Worm (Caenorhabditis elegans): ENCODE measurements around the gene srv-16.

srv-16 gene

DNA sequence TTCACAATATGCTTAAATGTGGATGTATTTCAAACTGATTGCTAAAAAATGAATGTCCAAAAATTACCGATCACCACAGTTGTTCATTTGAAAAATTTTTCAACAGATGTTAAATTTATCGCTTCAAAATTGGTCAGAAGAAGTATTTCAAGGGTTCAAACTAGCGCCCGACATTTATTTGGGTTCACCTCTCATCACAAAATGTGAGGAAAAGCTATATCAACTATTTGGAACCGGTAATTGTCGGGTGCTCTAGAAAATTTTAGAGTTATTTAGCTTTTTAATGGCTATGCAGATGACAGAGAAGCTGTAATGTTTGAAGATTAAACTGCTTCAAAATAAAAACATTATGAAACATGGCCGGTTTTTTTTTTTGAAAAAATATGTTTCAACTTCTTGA, 27.4 kb upstream of the srv-16 start:
- TF ChIP-seq lin-15B (tag; optimal IDR thresholded peaks at IDR 0.05) (no peak), fkh-10 (GFP tag; optimal IDR thresholded peaks at IDR 0.05) (no peak), C16A3.4 (tag; optimal IDR thresholded peaks at IDR 0.05) (no peak), nhr-11 (tag; optimal IDR thresholded peaks at IDR 0.05) (no peak), nhr-76 (tag; optimal IDR thresholded peaks at IDR 0.05) (no peak), lin-13 (GFP tag; optimal IDR thresholded peaks at IDR 0.05) (no peak), snpc-4 (tag; optimal IDR thresholded peaks at IDR 0.05) (no peak), fkh-4 (tag; optimal IDR thresholded peaks at IDR 0.05; ENCODE audit: borderline replicate concordance) (no peak), aly-2 (tag; optimal IDR thresholded peaks at IDR 0.05) (no peak), lin-39 (tag; optimal IDR thresholded peaks at IDR 0.05) (no peak), ceh-88 (GFP tag; IDR thresholded peaks at IDR 0.05) (no peak), irx-1 (tag; optimal IDR thresholded peaks at IDR 0.05) (no peak), swsn-7 (tag; optimal IDR thresholded peaks at IDR 0.05) (no peak), tbx-2 (tag; optimal IDR thresholded peaks at IDR 0.05) (no peak), skn-1 (tag; optimal IDR thresholded peaks at IDR 0.05) (no peak), elt-3 (tag; optimal IDR thresholded peaks at IDR 0.05) (no peak)

DNA sequence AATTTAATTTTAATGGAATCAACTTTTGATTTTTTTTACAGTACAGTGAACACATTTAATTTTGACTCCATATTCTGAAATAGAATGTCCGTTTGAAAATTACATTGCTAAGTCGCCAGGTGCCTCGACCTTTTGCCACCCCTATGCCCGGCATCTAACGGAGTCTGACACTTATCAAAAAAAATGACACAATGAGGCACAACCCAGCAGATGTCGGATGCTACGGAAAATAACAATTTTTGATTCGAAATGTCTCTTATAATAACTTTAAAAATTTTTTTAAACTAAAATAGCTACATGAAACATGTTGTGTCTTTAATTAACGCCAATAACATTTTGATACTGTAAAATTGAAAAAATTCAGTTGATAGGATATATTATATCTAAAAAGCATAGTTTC, 21.6 kb upstream of the srv-16 start:
- TF ChIP-seq nhr-77 (tag; optimal IDR thresholded peaks at IDR 0.05) (no peak), grh-1 (GFP tag; IDR thresholded peaks at IDR 0.05) (no peak), sptf-1 (tag; optimal IDR thresholded peaks at IDR 0.05) (no peak), nhr-20 (tag; optimal IDR thresholded peaks at IDR 0.05) (no peak), egl-13 (tag; optimal IDR thresholded peaks at IDR 0.05) (no peak), ets-5 (GFP tag; IDR thresholded peaks at IDR 0.05) (no peak), mab-9 (GFP tag; IDR thresholded peaks at IDR 0.05) (no peak), snpc-4 (tag; optimal IDR thresholded peaks at IDR 0.05) (no peak), aly-2 (tag; optimal IDR thresholded peaks at IDR 0.05) (no peak), aha-1 (tag; optimal IDR thresholded peaks at IDR 0.05) (no peak), tlp-1 (tag; optimal IDR thresholded peaks at IDR 0.05) (no peak), mef-2 (tag; optimal IDR thresholded peaks at IDR 0.05) (no peak), nhr-28 (tag; optimal IDR thresholded peaks at IDR 0.05) (no peak), sox-4 (tag; optimal IDR thresholded peaks at IDR 0.05) (no peak), C34B4.2 (tag; optimal IDR thresholded peaks at IDR 0.05) (no peak), ztf-4 (tag; optimal IDR thresholded peaks at IDR 0.05) (no peak), nhr-237 (tag; optimal IDR thresholded peaks at IDR 0.05) (no peak), fkh-10 (GFP tag; optimal IDR thresholded peaks at IDR 0.05) (no peak)

DNA sequence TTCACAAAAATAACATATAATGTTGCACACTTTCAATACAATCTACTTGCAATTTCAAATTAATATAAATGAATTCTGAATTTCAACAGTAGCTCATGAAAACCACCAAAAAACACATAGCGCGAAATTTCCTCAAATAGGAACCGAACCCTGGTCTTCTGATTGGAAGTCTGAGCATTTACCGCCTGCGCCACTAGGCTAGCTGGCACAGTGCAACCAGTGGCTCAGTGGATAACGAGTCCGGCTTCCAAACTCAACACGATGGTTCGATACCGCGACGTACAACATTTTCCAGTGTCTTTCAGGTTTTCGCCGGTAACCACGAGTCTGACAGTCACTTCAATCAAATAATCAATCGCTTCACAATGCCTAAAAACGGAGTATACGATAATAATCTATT, 20.0 kb upstream of the srv-16 start:
- no peak for TF ChIP-seq egl-27 (tag; optimal IDR thresholded peaks at IDR 0.05)
- no peak for TF ChIP-seq snu-23 (GFP tag; optimal IDR thresholded peaks at IDR 0.05)
- no peak for TF ChIP-seq ztf-11 (tag; optimal IDR thresholded peaks at IDR 0.05)
- no peak for TF ChIP-seq lin-39 (tag; optimal IDR thresholded peaks at IDR 0.05)
- TF ChIP-seq ets-5 (GFP tag; IDR thresholded peaks at IDR 0.05) = no peak
- TF ChIP-seq vab-15 (tag; optimal IDR thresholded peaks at IDR 0.05) = no peak
- TF ChIP-seq sox-4 (tag; optimal IDR thresholded peaks at IDR 0.05) = no peak
- TF ChIP-seq unc-98 (GFP tag; IDR thresholded peaks at IDR 0.05) = no peak
- no peak for TF ChIP-seq mdl-1 (tag; optimal IDR thresholded peaks at IDR 0.05)
- TF ChIP-seq swsn-7 (tag; optimal IDR thresholded peaks at IDR 0.05) = no peak
- TF ChIP-seq nhr-19 (GFP tag; conservative IDR thresholded peaks at IDR 0.05) = no peak
- no peak for TF ChIP-seq fkh-4 (tag; optimal IDR thresholded peaks at IDR 0.05; ENCODE audit: borderline replicate concordance)
- TF ChIP-seq snpc-4 (tag; optimal IDR thresholded peaks at IDR 0.05) = no peak
- TF ChIP-seq tbx-2 (tag; optimal IDR thresholded peaks at IDR 0.05) = no peak
- no peak for TF ChIP-seq ces-1 (GFP tag; optimal IDR thresholded peaks at IDR 0.05)
- TF ChIP-seq jun-1 (tag; optimal IDR thresholded peaks at IDR 0.05) = no peak
- TF ChIP-seq F16B12.6 (tag; optimal IDR thresholded peaks at IDR 0.05) = no peak

All from whole organism, L1 larva.